Fruit fly (Drosophila melanogaster): Measurements from ENCODE around the gene nkd.

DNA sequence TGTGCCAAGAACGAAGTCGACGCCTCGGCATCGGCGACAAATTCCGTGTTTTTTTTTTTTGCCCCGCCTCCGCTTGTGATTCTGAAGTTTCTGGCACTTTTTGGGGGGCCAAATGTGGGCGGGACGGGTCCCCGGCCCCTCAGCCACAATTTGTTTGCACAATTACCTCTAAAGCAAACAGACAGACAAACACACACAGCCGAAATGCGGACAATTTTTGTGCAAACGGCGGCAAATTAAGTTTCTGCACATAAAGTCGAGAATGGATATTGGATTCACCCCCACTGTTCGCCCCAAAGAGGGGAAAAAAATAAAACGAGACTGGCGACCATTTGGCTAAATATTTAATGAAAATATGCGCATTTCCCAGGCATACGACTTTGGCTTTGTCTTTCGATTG lies 24.8 kb downstream of the nkd start:
- no peak for TF ChIP-seq grn (GFP tag; optimal IDR thresholded peaks at IDR 0.05)
- no peak for TF ChIP-seq lmd (GFP tag; IDR thresholded peaks at IDR 0.05)
- TF ChIP-seq CTCF (GFP tag; optimal IDR thresholded peaks at IDR 0.05) = no peak
- TF ChIP-seq Ets97D (GFP tag; optimal IDR thresholded peaks at IDR 0.05) = no peak
- no peak for TF ChIP-seq toy (GFP tag; IDR thresholded peaks at IDR 0.05)
- TF ChIP-seq CG9215 (GFP tag; IDR thresholded peaks at IDR 0.05) = no peak
- TF ChIP-seq CG7928 (GFP tag; optimal IDR thresholded peaks at IDR 0.05) = no peak
